Worm (Caenorhabditis elegans) whole organism, late embryonic: ENCODE data around the gene grdn-1.

Experiments used
- F13H6.1 ChIP-seq: sonication (generic microtip); optimal IDR thresholded peaks from 2 replicates; lab custom pipeline; 2016; ENCODE audit warnings: missing genetic modification characterization, missing compliant biosample characterization
- K02D7.2 ChIP-seq: sonication (generic microtip); optimal IDR thresholded peaks from 2 replicates; lab custom pipeline; 2017; ENCODE audit warnings: mild to moderate bottlenecking, missing genetic modification characterization, missing compliant biosample characterization
- T23F11.4 ChIP-seq: fragments of 200-800 bp; sonication (Bioruptor generic); optimal IDR thresholded peaks from 2 replicates; lab custom pipeline; 2018; ENCODE audit warnings: mild to moderate bottlenecking, missing genetic modification characterization, missing compliant biosample characterization
- Y22D7AL.16 ChIP-seq: sonication (generic microtip); optimal IDR thresholded peaks from 2 replicates; lab custom pipeline; 2016; ENCODE audit warnings: missing genetic modification characterization, missing compliant biosample characterization
- ahr-1 ChIP-seq: sonication (generic microtip); optimal IDR thresholded peaks from 2 replicates; lab custom pipeline; 2016; ENCODE audit warnings: missing genetic modification characterization, missing compliant biosample characterization
- ceh-19 ChIP-seq: fragments of 200-800 bp; sonication (Bioruptor generic); optimal IDR thresholded peaks from 2 replicates; lab custom pipeline; 2018; ENCODE audit warnings: mild to moderate bottlenecking, missing genetic modification characterization, missing compliant biosample characterization
- ceh-2 ChIP-seq: sonication (generic microtip); optimal IDR thresholded peaks from 2 replicates; lab custom pipeline; 2016; ENCODE audit warnings: missing genotype, missing genetic modification characterization, missing compliant biosample characterization
- ceh-24 ChIP-seq: sonication (generic microtip); optimal IDR thresholded peaks from 2 replicates; lab custom pipeline; 2016; ENCODE audit warnings: mild to moderate bottlenecking, missing genetic modification characterization, missing compliant biosample characterization
- ceh-31 ChIP-seq: sonication (generic microtip); optimal IDR thresholded peaks from 2 replicates; lab custom pipeline; 2016; ENCODE audit warnings: missing genetic modification characterization, missing compliant biosample characterization
- ceh-34 ChIP-seq: sonication (generic microtip); optimal IDR thresholded peaks from 2 replicates; lab custom pipeline; 2016; ENCODE audit warnings: mild to moderate bottlenecking, missing genetic modification characterization, missing compliant biosample characterization
- ceh-45 ChIP-seq: fragments of 200-800 bp; sonication (Bioruptor generic); IDR thresholded peaks from 2 replicates; pipeline ENCODE4 v1.3.6; 2022; ENCODE audit warnings: missing genetic modification reagents, missing genetic modification characterization, missing compliant biosample characterization
- ceh-9 ChIP-seq: sonication (generic microtip); optimal IDR thresholded peaks from 2 replicates; lab custom pipeline; 2016; ENCODE audit warnings: mild to moderate bottlenecking, missing genetic modification characterization, inconsistent platforms, missing compliant biosample characterization
- che-1 ChIP-seq: sonication (generic microtip); optimal IDR thresholded peaks from 2 replicates; lab custom pipeline; 2016; ENCODE audit warnings: mild to moderate bottlenecking, missing genetic modification characterization, missing compliant biosample characterization
- elt-2 ChIP-seq: sonication (generic microtip); optimal IDR thresholded peaks from 2 replicates; lab custom pipeline; 2016; ENCODE audit warnings: missing genetic modification reagents, missing genetic modification characterization, missing compliant biosample characterization
- eyg-1 ChIP-seq: sonication (generic microtip); optimal IDR thresholded peaks from 2 replicates; lab custom pipeline; 2016; ENCODE audit warnings: missing genotype, missing genetic modification characterization, missing compliant biosample characterization
- fkh-10 ChIP-seq: fragments of 150-350 bp; optimal IDR thresholded peaks from 2 replicates; lab custom pipeline; 2014; ENCODE audit warnings: missing biosample characterization, missing genetic modification reagents, missing genetic modification characterization
- gmeb-2 ChIP-seq: sonication (generic microtip); optimal IDR thresholded peaks from 2 replicates; lab custom pipeline; 2016; ENCODE audit warnings: missing genetic modification characterization, inconsistent platforms, missing compliant biosample characterization
- hlh-13 ChIP-seq: fragments of 200-800 bp; sonication (Bioruptor generic); optimal IDR thresholded peaks from 2 replicates; lab custom pipeline; 2018; ENCODE audit warnings: mild to moderate bottlenecking, missing genetic modification characterization, missing compliant biosample characterization
- hlh-30 ChIP-seq: sonication (generic microtip); optimal IDR thresholded peaks from 2 replicates; lab custom pipeline; 2017; ENCODE audit warnings: antibody characterized with exemption, missing genetic modification characterization, missing compliant biosample characterization; ENCODE audit not compliant: insufficient read depth
- hlh-8 ChIP-seq: sonication (generic microtip); optimal IDR thresholded peaks from 2 replicates; lab custom pipeline; 2016; ENCODE audit warnings: missing genotype, missing genetic modification characterization, missing compliant biosample characterization
- lim-6 ChIP-seq: sonication (generic microtip); optimal IDR thresholded peaks from 2 replicates; lab custom pipeline; 2016; ENCODE audit warnings: missing genetic modification characterization, missing compliant biosample characterization
- lin-11 ChIP-seq: fragments of 200-800 bp; sonication (Bioruptor generic); optimal IDR thresholded peaks from 2 replicates; lab custom pipeline; 2018; ENCODE audit warnings: mild to moderate bottlenecking, missing genetic modification characterization, missing compliant biosample characterization
- madf-2 ChIP-seq: sonication (generic microtip); optimal IDR thresholded peaks from 2 replicates; lab custom pipeline; 2017; ENCODE audit warnings: missing genetic modification characterization, missing compliant biosample characterization
- mec-3 ChIP-seq: sonication (generic microtip); optimal IDR thresholded peaks from 2 replicates; lab custom pipeline; 2016; ENCODE audit warnings: borderline replicate concordance, missing genetic modification characterization, missing compliant biosample characterization
- nhr-11 ChIP-seq: fragments of 150-350 bp; optimal IDR thresholded peaks from 2 replicates; lab custom pipeline; 2014; ENCODE audit warnings: missing biosample characterization, missing genetic modification characterization
- nhr-232 ChIP-seq: sonication (generic microtip); optimal IDR thresholded peaks from 2 replicates; lab custom pipeline; 2016; ENCODE audit warnings: missing genetic modification characterization, missing compliant biosample characterization
- npax-4 ChIP-seq: sonication (generic microtip); optimal IDR thresholded peaks from 2 replicates; lab custom pipeline; 2016; ENCODE audit warnings: missing genetic modification characterization, missing compliant biosample characterization
- odd-2 ChIP-seq: sonication (generic microtip); optimal IDR thresholded peaks from 2 replicates; lab custom pipeline; 2017; ENCODE audit warnings: antibody characterized with exemption, mild to moderate bottlenecking, missing genetic modification characterization, missing compliant biosample characterization
- pag-3 ChIP-seq: sonication (generic microtip); optimal IDR thresholded peaks from 2 replicates; lab custom pipeline; 2016; ENCODE audit warnings: missing compliant biosample characterization, missing genetic modification characterization, borderline replicate concordance
- pat-9 ChIP-seq: fragments of 200-800 bp; sonication (Bioruptor generic); optimal IDR thresholded peaks from 2 replicates; lab custom pipeline; 2018; ENCODE audit warnings: mild to moderate bottlenecking, missing genetic modification characterization, moderate library complexity, missing compliant biosample characterization
- pax-1 ChIP-seq: fragments of 150-350 bp; optimal IDR thresholded peaks from 2 replicates; lab custom pipeline; 2014; ENCODE audit warnings: missing biosample characterization, missing genetic modification characterization
- pha-2 ChIP-seq: sonication (generic microtip); optimal IDR thresholded peaks from 2 replicates; lab custom pipeline; 2017; ENCODE audit warnings: mild to moderate bottlenecking, missing genetic modification characterization, missing compliant biosample characterization
- sdc-2 ChIP-seq: sonication (generic microtip); optimal IDR thresholded peaks from 2 replicates; lab custom pipeline; 2016; ENCODE audit warnings: missing genotype, missing genetic modification characterization, missing compliant biosample characterization
- sox-2 ChIP-seq: fragments of 200-800 bp; sonication (Bioruptor generic); IDR thresholded peaks from 2 replicates; pipeline ENCODE4 v1.3.6; 2022; ENCODE audit warnings: missing genetic modification reagents, missing genetic modification characterization, missing compliant biosample characterization
- sox-4 ChIP-seq: sonication (generic microtip); optimal IDR thresholded peaks from 2 replicates; lab custom pipeline; 2017; ENCODE audit warnings: mild to moderate bottlenecking, missing genetic modification characterization, inconsistent platforms, missing compliant biosample characterization
- syd-9 ChIP-seq: sonication (generic microtip); optimal IDR thresholded peaks from 2 replicates; lab custom pipeline; 2016; ENCODE audit warnings: mild to moderate bottlenecking, missing genetic modification characterization, moderate library complexity, missing compliant biosample characterization
- tbx-2 ChIP-seq: sonication (generic microtip); optimal IDR thresholded peaks from 2 replicates; lab custom pipeline; 2016; ENCODE audit warnings: missing genetic modification characterization, missing compliant biosample characterization
- ttx-3 ChIP-seq: sonication (generic microtip); optimal IDR thresholded peaks from 2 replicates; lab custom pipeline; 2016; ENCODE audit warnings: missing genetic modification reagents, missing genetic modification characterization, missing compliant biosample characterization
- unc-3 ChIP-seq, 2 experiments: fragments of 200-800 bp in 1 of 2; sonication (Bioruptor generic) in 1 of 2; sonication (generic microtip) in 1 of 2; conservative IDR thresholded peaks in 1 of 2; optimal IDR thresholded peaks in 1 of 2; 2 replicates each; pipeline versions ENCODE4 v1.3.6 to Lab custom; 2016 to 2022; ENCODE audit warnings: missing compliant biosample characterization in 2 of 2, missing genetic modification characterization in 2 of 2, missing genetic modification reagents in 1 of 2
- unc-55 ChIP-seq: sonication (generic microtip); optimal IDR thresholded peaks from 2 replicates; lab custom pipeline; 2017; ENCODE audit warnings: missing biosample characterization, missing genetic modification reagents, missing genetic modification characterization
- ztf-16 ChIP-seq: sonication (generic microtip); optimal IDR thresholded peaks from 2 replicates; lab custom pipeline; 2017; ENCODE audit warnings: missing genetic modification characterization, missing compliant biosample characterization

The grdn-1 gene

ce11 chrV:18575084-18575483 lies 17.5 kb upstream of the grdn-1 start:
- TF ChIP-seq odd-2 (tag; lab: Kevin White, UChicago) = no peak
- TF ChIP-seq pat-9 (tag; lab: Kevin White, UChicago) = no peak
- no peak for TF ChIP-seq unc-3 (GFP tag; conservative IDR thresholded peaks at IDR 0.05; lab: Robert Waterston, UW)
- no peak for TF ChIP-seq unc-3 (tag; optimal IDR thresholded peaks at IDR 0.05; lab: Kevin White, UChicago)
- TF ChIP-seq hlh-30 (tag; lab: Kevin White, UChicago) = no peak
- TF ChIP-seq fkh-10 (GFP tag; lab: Kevin White, UChicago) = no peak
- no peak for TF ChIP-seq lin-11 (tag; lab: Kevin White, UChicago)
- no peak for TF ChIP-seq ztf-16 (tag; lab: Kevin White, UChicago)
- no peak for TF ChIP-seq che-1
- TF ChIP-seq ahr-1 = no peak
- TF ChIP-seq npax-4 (tag; lab: Kevin White, UChicago) = no peak
- TF ChIP-seq elt-2 = no peak
- TF ChIP-seq unc-55 = no peak
- TF ChIP-seq F13H6.1 (tag; lab: Kevin White, UChicago) = no peak
- TF ChIP-seq sdc-2 (tag; lab: Kevin White, UChicago) = no peak
- no peak for TF ChIP-seq ceh-24 (tag; lab: Kevin White, UChicago)
- TF ChIP-seq gmeb-2 = no peak
- TF ChIP-seq nhr-11 (tag; lab: Kevin White, UChicago) = no peak

ce11 chrV:18576128-18576527 lies 16.4 kb upstream of the grdn-1 start:
- TF ChIP-seq K02D7.2 (tag; lab: Kevin White, UChicago) (no peak), ceh-31 (no peak), mec-3 (tag; lab: Kevin White, UChicago) (no peak), ceh-45 (no peak), ceh-9 (tag; lab: Kevin White, UChicago) (no peak), madf-2 (tag; lab: Kevin White, UChicago) (no peak), lim-6 (tag; lab: Kevin White, UChicago) (no peak), tbx-2 (tag; lab: Kevin White, UChicago) (no peak), sox-2 (no peak), nhr-232 (tag; lab: Kevin White, UChicago) (no peak), syd-9 (tag; lab: Kevin White, UChicago) (no peak), pag-3 (tag; lab: Kevin White, UChicago) (no peak), elt-2 (no peak), ceh-19 (GFP tag; lab: Kevin White, UChicago) (no peak), pha-2 (tag; lab: Kevin White, UChicago) (no peak), ztf-16 (tag; lab: Kevin White, UChicago) (no peak), ceh-34 (no peak), unc-3 (GFP tag; conservative IDR thresholded peaks at IDR 0.05; lab: Robert Waterston, UW) (no peak), unc-3 (tag; optimal IDR thresholded peaks at IDR 0.05; lab: Kevin White, UChicago) (no peak), T23F11.4 (no peak), eyg-1 (tag; lab: Kevin White, UChicago) (no peak)

DNA sequence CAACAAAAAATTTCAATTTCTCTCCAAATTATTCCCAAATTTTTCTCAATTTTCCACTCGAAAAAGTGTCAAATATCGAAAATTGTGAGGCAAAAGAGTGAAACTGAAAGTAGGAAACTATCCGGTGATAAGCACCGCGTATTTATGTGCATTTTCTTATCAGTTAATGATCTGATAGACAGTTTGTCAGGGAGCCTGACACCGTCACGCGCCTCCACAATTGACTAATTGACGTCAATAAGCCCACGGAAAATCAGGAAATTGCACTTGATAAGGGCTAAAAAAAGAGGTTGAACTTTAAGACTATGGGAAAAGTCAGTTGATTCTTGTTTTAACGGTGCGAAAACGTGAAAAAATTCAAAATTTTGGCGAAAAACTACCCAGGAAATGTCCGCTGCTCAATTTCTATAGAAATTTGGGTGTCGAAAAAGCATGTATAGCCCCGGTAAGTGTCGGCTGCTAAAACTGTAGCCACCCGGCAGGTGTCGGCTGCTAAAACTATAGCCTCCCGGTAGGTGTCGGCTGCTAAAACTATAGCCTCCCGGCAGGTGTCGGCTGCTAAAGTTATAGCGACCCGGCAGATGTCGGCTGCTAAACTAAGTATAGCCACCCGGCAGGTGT lies 15.0 kb upstream of the grdn-1 start:
- no peak for TF ChIP-seq odd-2 (tag; lab: Kevin White, UChicago)
- peak; percentile 79 for TF ChIP-seq elt-2

- TF ChIP-seq lin-11 (tag; lab: Kevin White, UChicago) (no peak), pax-1 (tag; lab: Kevin White, UChicago) (no peak), ttx-3 (tag; lab: Kevin White, UChicago) (no peak), ceh-19 (GFP tag; lab: Kevin White, UChicago) (no peak), pha-2 (tag; lab: Kevin White, UChicago) (no peak), npax-4 (tag; lab: Kevin White, UChicago) (no peak), hlh-13 (GFP tag; lab: Kevin White, UChicago) (no peak), sox-4 (tag; lab: Kevin White, UChicago) (no peak), Y22D7AL.16 (no peak), hlh-8 (no peak), ceh-2 (tag; lab: Kevin White, UChicago) (no peak)
These were observed 14.2 kb upstream of the grdn-1 start for ce11 chrV:18578306-18578705.
